Worm (Caenorhabditis elegans) whole organism, late embryonic: Measurements from ENCODE around the gene ZK1320.13.

Source experiments
- ceh-18 ChIP-seq: sonication (generic microtip); optimal IDR thresholded peaks from 2 replicates; lab custom pipeline; 2016; ENCODE audit warnings: missing genetic modification characterization, missing compliant biosample characterization
- ceh-19 ChIP-seq: fragments of 200-800 bp; sonication (Bioruptor generic); optimal IDR thresholded peaks from 2 replicates; lab custom pipeline; 2018; ENCODE audit warnings: mild to moderate bottlenecking, missing genetic modification characterization, missing compliant biosample characterization
- ceh-22 ChIP-seq: sonication (generic microtip); optimal IDR thresholded peaks from 2 replicates; lab custom pipeline; 2017; ENCODE audit warnings: missing biosample characterization, missing genetic modification characterization
- ceh-24 ChIP-seq: sonication (generic microtip); optimal IDR thresholded peaks from 2 replicates; lab custom pipeline; 2016; ENCODE audit warnings: mild to moderate bottlenecking, missing genetic modification characterization, missing compliant biosample characterization
- ceh-30 ChIP-seq: fragments of 150-350 bp; optimal IDR thresholded peaks from 2 replicates; lab custom pipeline; 2014; ENCODE audit warnings: missing biosample characterization, missing genetic modification characterization
- ceh-31 ChIP-seq: sonication (generic microtip); optimal IDR thresholded peaks from 2 replicates; lab custom pipeline; 2016; ENCODE audit warnings: missing genetic modification characterization, missing compliant biosample characterization
- ceh-34 ChIP-seq: sonication (generic microtip); optimal IDR thresholded peaks from 2 replicates; lab custom pipeline; 2016; ENCODE audit warnings: mild to moderate bottlenecking, missing genetic modification characterization, missing compliant biosample characterization
- ceh-9 ChIP-seq: sonication (generic microtip); optimal IDR thresholded peaks from 2 replicates; lab custom pipeline; 2016; ENCODE audit warnings: mild to moderate bottlenecking, missing genetic modification characterization, inconsistent platforms, missing compliant biosample characterization
- che-1 ChIP-seq: sonication (generic microtip); optimal IDR thresholded peaks from 2 replicates; lab custom pipeline; 2016; ENCODE audit warnings: mild to moderate bottlenecking, missing genetic modification characterization, missing compliant biosample characterization
- dmd-4 ChIP-seq: sonication (generic microtip); optimal IDR thresholded peaks from 2 replicates; lab custom pipeline; 2016; ENCODE audit warnings: borderline replicate concordance, missing genetic modification characterization, missing compliant biosample characterization
- dve-1 ChIP-seq: sonication (generic microtip); optimal IDR thresholded peaks from 2 replicates; lab custom pipeline; 2017; ENCODE audit warnings: antibody characterized with exemption, mild to moderate bottlenecking, missing genetic modification characterization, missing compliant biosample characterization
- elt-2 ChIP-seq: sonication (generic microtip); optimal IDR thresholded peaks from 2 replicates; lab custom pipeline; 2016; ENCODE audit warnings: missing genetic modification reagents, missing genetic modification characterization, missing compliant biosample characterization
- elt-4 ChIP-seq: sonication (generic microtip); optimal IDR thresholded peaks from 2 replicates; lab custom pipeline; 2016; ENCODE audit warnings: missing genetic modification characterization, missing compliant biosample characterization
- fax-1 ChIP-seq: sonication (generic microtip); optimal IDR thresholded peaks from 2 replicates; lab custom pipeline; 2016; ENCODE audit warnings: missing genotype, missing genetic modification characterization, missing compliant biosample characterization
- hlh-13 ChIP-seq: fragments of 200-800 bp; sonication (Bioruptor generic); optimal IDR thresholded peaks from 2 replicates; lab custom pipeline; 2018; ENCODE audit warnings: mild to moderate bottlenecking, missing genetic modification characterization, missing compliant biosample characterization
- hlh-30 ChIP-seq: sonication (generic microtip); optimal IDR thresholded peaks from 2 replicates; lab custom pipeline; 2017; ENCODE audit warnings: antibody characterized with exemption, missing genetic modification characterization, missing compliant biosample characterization; ENCODE audit not compliant: insufficient read depth
- hlh-6 ChIP-seq: sonication (generic microtip); optimal IDR thresholded peaks from 2 replicates; lab custom pipeline; 2016; ENCODE audit warnings: missing genotype, missing genetic modification characterization, missing compliant biosample characterization
- hlh-8 ChIP-seq: sonication (generic microtip); optimal IDR thresholded peaks from 2 replicates; lab custom pipeline; 2016; ENCODE audit warnings: missing genotype, missing genetic modification characterization, missing compliant biosample characterization
- lim-6 ChIP-seq: sonication (generic microtip); optimal IDR thresholded peaks from 2 replicates; lab custom pipeline; 2016; ENCODE audit warnings: missing genetic modification characterization, missing compliant biosample characterization
- nfya-1 ChIP-seq: sonication (generic microtip); optimal IDR thresholded peaks from 2 replicates; lab custom pipeline; 2017; ENCODE audit warnings: missing genetic modification characterization, mild to moderate bottlenecking, missing compliant biosample characterization, antibody characterized with exemption, moderate library complexity
- pag-3 ChIP-seq: sonication (generic microtip); optimal IDR thresholded peaks from 2 replicates; lab custom pipeline; 2016; ENCODE audit warnings: missing compliant biosample characterization, missing genetic modification characterization, borderline replicate concordance
- pat-9 ChIP-seq: fragments of 200-800 bp; sonication (Bioruptor generic); optimal IDR thresholded peaks from 2 replicates; lab custom pipeline; 2018; ENCODE audit warnings: mild to moderate bottlenecking, missing genetic modification characterization, moderate library complexity, missing compliant biosample characterization
- pax-1 ChIP-seq: fragments of 150-350 bp; optimal IDR thresholded peaks from 2 replicates; lab custom pipeline; 2014; ENCODE audit warnings: missing biosample characterization, missing genetic modification characterization
- pha-2 ChIP-seq: sonication (generic microtip); optimal IDR thresholded peaks from 2 replicates; lab custom pipeline; 2017; ENCODE audit warnings: mild to moderate bottlenecking, missing genetic modification characterization, missing compliant biosample characterization
- pqm-1 ChIP-seq: sonication (generic microtip); optimal IDR thresholded peaks from 2 replicates; lab custom pipeline; 2016; ENCODE audit warnings: missing genetic modification characterization, missing compliant biosample characterization
- rnt-1 ChIP-seq: sonication (generic microtip); optimal IDR thresholded peaks from 2 replicates; lab custom pipeline; 2016; ENCODE audit warnings: missing genetic modification characterization, missing compliant biosample characterization
- sdc-2 ChIP-seq: sonication (generic microtip); optimal IDR thresholded peaks from 2 replicates; lab custom pipeline; 2016; ENCODE audit warnings: missing genotype, missing genetic modification characterization, missing compliant biosample characterization
- syd-9 ChIP-seq: sonication (generic microtip); optimal IDR thresholded peaks from 2 replicates; lab custom pipeline; 2016; ENCODE audit warnings: mild to moderate bottlenecking, missing genetic modification characterization, moderate library complexity, missing compliant biosample characterization
- tbx-2 ChIP-seq: sonication (generic microtip); optimal IDR thresholded peaks from 2 replicates; lab custom pipeline; 2016; ENCODE audit warnings: missing genetic modification characterization, missing compliant biosample characterization
- ttx-3 ChIP-seq: sonication (generic microtip); optimal IDR thresholded peaks from 2 replicates; lab custom pipeline; 2016; ENCODE audit warnings: missing genetic modification reagents, missing genetic modification characterization, missing compliant biosample characterization
- unc-3 ChIP-seq, 2 experiments: fragments of 200-800 bp in 1 of 2; sonication (Bioruptor generic) in 1 of 2; sonication (generic microtip) in 1 of 2; conservative IDR thresholded peaks in 1 of 2; optimal IDR thresholded peaks in 1 of 2; 2 replicates each; pipeline versions ENCODE4 v1.3.6 to Lab custom; 2016 to 2022; ENCODE audit warnings: missing compliant biosample characterization in 2 of 2, missing genetic modification characterization in 2 of 2, missing genetic modification reagents in 1 of 2
- unc-86 ChIP-seq: sonication (generic microtip); optimal IDR thresholded peaks from 2 replicates; lab custom pipeline; 2016; ENCODE audit warnings: missing genetic modification characterization, missing compliant biosample characterization
- ztf-16 ChIP-seq: sonication (generic microtip); optimal IDR thresholded peaks from 2 replicates; lab custom pipeline; 2017; ENCODE audit warnings: missing genetic modification characterization, missing compliant biosample characterization

ZK1320.13 gene

ce11 chrII:9652919-9653318 lies 27.7 kb upstream of the ZK1320.13 start, which contains the start of gene ZK1307.3:
ZK1307.3 (minus strand) TSS chrII:9653019.
- TF ChIP-seq sdc-2 (tag; lab: Kevin White, UChicago): no peak
- TF ChIP-seq ceh-19 (GFP tag; lab: Kevin White, UChicago): no peak
- TF ChIP-seq lim-6: no peak
- no peak for TF ChIP-seq hlh-30 (tag; lab: Kevin White, UChicago)
- no peak for TF ChIP-seq ttx-3
- TF ChIP-seq hlh-6 (tag; lab: Kevin White, UChicago): no peak
- TF ChIP-seq pqm-1 (tag; lab: Kevin White, UChicago): no peak
- TF ChIP-seq ceh-34 (tag; lab: Kevin White, UChicago): no peak
- no peak for TF ChIP-seq ceh-18
- TF ChIP-seq ceh-22 (tag; lab: Kevin White, UChicago): no peak
- no peak for TF ChIP-seq pag-3 (tag; lab: Kevin White, UChicago)
- no peak for TF ChIP-seq che-1 (tag; lab: Kevin White, UChicago)
- no peak for TF ChIP-seq pat-9 (tag; lab: Kevin White, UChicago)
- TF ChIP-seq ztf-16 (tag; lab: Kevin White, UChicago): no peak
- TF ChIP-seq fax-1: no peak
- no peak for TF ChIP-seq dmd-4
- TF ChIP-seq ceh-30 (tag; lab: Kevin White, UChicago): no peak
- no peak for TF ChIP-seq ceh-9 (tag; lab: Kevin White, UChicago)

ce11 chrII:9653679-9654078 lies 26.9 kb upstream of the ZK1320.13 start, which contains the start of gene ZK1307.2:
ZK1307.2 (minus strand) TSS chrII:9653952.
- TF ChIP-seq unc-86 (tag; lab: Kevin White, UChicago): no peak
- TF ChIP-seq unc-3 (GFP tag; conservative IDR thresholded peaks at IDR 0.05; lab: Robert Waterston, UW): no peak
- no peak for TF ChIP-seq unc-3 (tag; optimal IDR thresholded peaks at IDR 0.05; lab: Kevin White, UChicago)
- TF ChIP-seq ceh-24 (tag; lab: Kevin White, UChicago): no peak

- TF ChIP-seq elt-2 (tag; lab: Kevin White, UChicago): peak; percentile 29
- no peak for TF ChIP-seq unc-86 (tag; lab: Kevin White, UChicago)
- TF ChIP-seq, all 69 proteins: peak for 1
Observed at ce11 chrII:9655530-9656139, 25.0 kb upstream of the ZK1320.13 start, which contains the start of gene ZK1307.1. ZK1307.1 (minus strand) TSS chrII:9655580.

- TF ChIP-seq elt-4 (tag; lab: Kevin White, UChicago) (no peak), elt-2 (tag; lab: Kevin White, UChicago) (peak; percentile 19)
Observed at ce11 chrII:9656210-9656755, 24.3 kb upstream of the ZK1320.13 start, which contains the start of gene gstk-1. gstk-1 (plus strand) TSS chrII:9656705.

- TF ChIP-seq unc-86 (tag; lab: Kevin White, UChicago) (no peak), pax-1 (tag; lab: Kevin White, UChicago) (no peak), hlh-8 (no peak), ceh-34 (tag; lab: Kevin White, UChicago) (no peak), rnt-1 (tag; lab: Kevin White, UChicago) (no peak), hlh-13 (no peak), dve-1 (tag; lab: Kevin White, UChicago) (no peak), ceh-31 (no peak), syd-9 (tag; lab: Kevin White, UChicago) (no peak), tbx-2 (tag; lab: Kevin White, UChicago) (no peak), sdc-2 (tag; lab: Kevin White, UChicago) (no peak), pag-3 (tag; lab: Kevin White, UChicago) (no peak), nfya-1 (tag; lab: Kevin White, UChicago) (no peak), pha-2 (tag; lab: Kevin White, UChicago) (no peak)
Observed at ce11 chrII:9658915-9659314, 21.7 kb upstream of the ZK1320.13 start, which contains the start of gene ZK1320.2. ZK1320.2 (minus strand) TSS chrII:9659002.
